Worm (Caenorhabditis elegans) whole organism, late embryonic: ENCODE data around the gene math-28.

Experiments
- C38D4.7 ChIP-seq: fragments of 200-800 bp; sonication (Bioruptor generic); optimal IDR thresholded peaks from 2 replicates; lab custom pipeline; 2018; ENCODE audit warnings: mild to moderate bottlenecking, missing genetic modification characterization, moderate library complexity, missing compliant biosample characterization
- F13H6.1 ChIP-seq: sonication (generic microtip); optimal IDR thresholded peaks from 2 replicates; lab custom pipeline; 2016; ENCODE audit warnings: missing genetic modification characterization, missing compliant biosample characterization
- K02D7.2 ChIP-seq: sonication (generic microtip); optimal IDR thresholded peaks from 2 replicates; lab custom pipeline; 2017; ENCODE audit warnings: mild to moderate bottlenecking, missing genetic modification characterization, missing compliant biosample characterization
- T23F11.4 ChIP-seq: fragments of 200-800 bp; sonication (Bioruptor generic); optimal IDR thresholded peaks from 2 replicates; lab custom pipeline; 2018; ENCODE audit warnings: mild to moderate bottlenecking, missing genetic modification characterization, missing compliant biosample characterization
- Y22D7AL.16 ChIP-seq: sonication (generic microtip); optimal IDR thresholded peaks from 2 replicates; lab custom pipeline; 2016; ENCODE audit warnings: missing genetic modification characterization, missing compliant biosample characterization
- ama-1 ChIP-seq: fragments of 150-350 bp; optimal IDR thresholded peaks from 2 replicates; lab custom pipeline; 2014
- ceh-14 ChIP-seq: sonication (generic microtip); optimal IDR thresholded peaks from 2 replicates; lab custom pipeline; 2016; ENCODE audit warnings: missing genotype, missing genetic modification characterization, missing compliant biosample characterization
- ceh-18 ChIP-seq: sonication (generic microtip); optimal IDR thresholded peaks from 2 replicates; lab custom pipeline; 2016; ENCODE audit warnings: missing genetic modification characterization, missing compliant biosample characterization
- ceh-19 ChIP-seq: fragments of 200-800 bp; sonication (Bioruptor generic); optimal IDR thresholded peaks from 2 replicates; lab custom pipeline; 2018; ENCODE audit warnings: mild to moderate bottlenecking, missing genetic modification characterization, missing compliant biosample characterization
- ceh-22 ChIP-seq: sonication (generic microtip); optimal IDR thresholded peaks from 2 replicates; lab custom pipeline; 2017; ENCODE audit warnings: missing biosample characterization, missing genetic modification characterization
- ceh-31 ChIP-seq: sonication (generic microtip); optimal IDR thresholded peaks from 2 replicates; lab custom pipeline; 2016; ENCODE audit warnings: missing genetic modification characterization, missing compliant biosample characterization
- ceh-45 ChIP-seq: fragments of 200-800 bp; sonication (Bioruptor generic); IDR thresholded peaks from 2 replicates; pipeline ENCODE4 v1.3.6; 2022; ENCODE audit warnings: missing genetic modification reagents, missing genetic modification characterization, missing compliant biosample characterization
- ceh-6 ChIP-seq: fragments of 200-800 bp; sonication (Bioruptor generic); optimal IDR thresholded peaks from 2 replicates; lab custom pipeline; 2018; ENCODE audit warnings: mild to moderate bottlenecking, missing genetic modification characterization, missing compliant biosample characterization
- ceh-9 ChIP-seq: sonication (generic microtip); optimal IDR thresholded peaks from 2 replicates; lab custom pipeline; 2016; ENCODE audit warnings: mild to moderate bottlenecking, missing genetic modification characterization, inconsistent platforms, missing compliant biosample characterization
- che-1 ChIP-seq: sonication (generic microtip); optimal IDR thresholded peaks from 2 replicates; lab custom pipeline; 2016; ENCODE audit warnings: mild to moderate bottlenecking, missing genetic modification characterization, missing compliant biosample characterization
- dve-1 ChIP-seq: sonication (generic microtip); optimal IDR thresholded peaks from 2 replicates; lab custom pipeline; 2017; ENCODE audit warnings: antibody characterized with exemption, mild to moderate bottlenecking, missing genetic modification characterization, missing compliant biosample characterization
- elt-2 ChIP-seq: sonication (generic microtip); optimal IDR thresholded peaks from 2 replicates; lab custom pipeline; 2016; ENCODE audit warnings: missing genetic modification reagents, missing genetic modification characterization, missing compliant biosample characterization
- eyg-1 ChIP-seq: sonication (generic microtip); optimal IDR thresholded peaks from 2 replicates; lab custom pipeline; 2016; ENCODE audit warnings: missing genotype, missing genetic modification characterization, missing compliant biosample characterization
- fax-1 ChIP-seq: sonication (generic microtip); optimal IDR thresholded peaks from 2 replicates; lab custom pipeline; 2016; ENCODE audit warnings: missing genotype, missing genetic modification characterization, missing compliant biosample characterization
- fkh-10 ChIP-seq: fragments of 150-350 bp; optimal IDR thresholded peaks from 2 replicates; lab custom pipeline; 2014; ENCODE audit warnings: missing biosample characterization, missing genetic modification reagents, missing genetic modification characterization
- fkh-6 ChIP-seq: sonication (generic microtip); optimal IDR thresholded peaks from 2 replicates; lab custom pipeline; 2016; ENCODE audit warnings: missing genetic modification characterization, missing compliant biosample characterization
- hlh-13 ChIP-seq: fragments of 200-800 bp; sonication (Bioruptor generic); optimal IDR thresholded peaks from 2 replicates; lab custom pipeline; 2018; ENCODE audit warnings: mild to moderate bottlenecking, missing genetic modification characterization, missing compliant biosample characterization
- hlh-8 ChIP-seq: sonication (generic microtip); optimal IDR thresholded peaks from 2 replicates; lab custom pipeline; 2016; ENCODE audit warnings: missing genotype, missing genetic modification characterization, missing compliant biosample characterization
- lin-11 ChIP-seq: fragments of 200-800 bp; sonication (Bioruptor generic); optimal IDR thresholded peaks from 2 replicates; lab custom pipeline; 2018; ENCODE audit warnings: mild to moderate bottlenecking, missing genetic modification characterization, missing compliant biosample characterization
- mec-3 ChIP-seq: sonication (generic microtip); optimal IDR thresholded peaks from 2 replicates; lab custom pipeline; 2016; ENCODE audit warnings: borderline replicate concordance, missing genetic modification characterization, missing compliant biosample characterization
- nfya-1 ChIP-seq: sonication (generic microtip); optimal IDR thresholded peaks from 2 replicates; lab custom pipeline; 2017; ENCODE audit warnings: missing genetic modification characterization, mild to moderate bottlenecking, missing compliant biosample characterization, antibody characterized with exemption, moderate library complexity
- nhr-232 ChIP-seq: sonication (generic microtip); optimal IDR thresholded peaks from 2 replicates; lab custom pipeline; 2016; ENCODE audit warnings: missing genetic modification characterization, missing compliant biosample characterization
- pag-3 ChIP-seq: sonication (generic microtip); optimal IDR thresholded peaks from 2 replicates; lab custom pipeline; 2016; ENCODE audit warnings: missing compliant biosample characterization, missing genetic modification characterization, borderline replicate concordance
- pat-9 ChIP-seq: fragments of 200-800 bp; sonication (Bioruptor generic); optimal IDR thresholded peaks from 2 replicates; lab custom pipeline; 2018; ENCODE audit warnings: mild to moderate bottlenecking, missing genetic modification characterization, moderate library complexity, missing compliant biosample characterization
- pax-1 ChIP-seq: fragments of 150-350 bp; optimal IDR thresholded peaks from 2 replicates; lab custom pipeline; 2014; ENCODE audit warnings: missing biosample characterization, missing genetic modification characterization
- pha-2 ChIP-seq: sonication (generic microtip); optimal IDR thresholded peaks from 2 replicates; lab custom pipeline; 2017; ENCODE audit warnings: mild to moderate bottlenecking, missing genetic modification characterization, missing compliant biosample characterization
- tbx-2 ChIP-seq: sonication (generic microtip); optimal IDR thresholded peaks from 2 replicates; lab custom pipeline; 2016; ENCODE audit warnings: missing genetic modification characterization, missing compliant biosample characterization
- ttx-3 ChIP-seq: sonication (generic microtip); optimal IDR thresholded peaks from 2 replicates; lab custom pipeline; 2016; ENCODE audit warnings: missing genetic modification reagents, missing genetic modification characterization, missing compliant biosample characterization
- unc-86 ChIP-seq: sonication (generic microtip); optimal IDR thresholded peaks from 2 replicates; lab custom pipeline; 2016; ENCODE audit warnings: missing genetic modification characterization, missing compliant biosample characterization
- zip-5 ChIP-seq: sonication (generic microtip); optimal IDR thresholded peaks from 2 replicates; lab custom pipeline; 2016; ENCODE audit warnings: missing genetic modification characterization, missing compliant biosample characterization
- ztf-16 ChIP-seq: sonication (generic microtip); optimal IDR thresholded peaks from 2 replicates; lab custom pipeline; 2017; ENCODE audit warnings: missing genetic modification characterization, missing compliant biosample characterization

math-28 gene

DNA sequence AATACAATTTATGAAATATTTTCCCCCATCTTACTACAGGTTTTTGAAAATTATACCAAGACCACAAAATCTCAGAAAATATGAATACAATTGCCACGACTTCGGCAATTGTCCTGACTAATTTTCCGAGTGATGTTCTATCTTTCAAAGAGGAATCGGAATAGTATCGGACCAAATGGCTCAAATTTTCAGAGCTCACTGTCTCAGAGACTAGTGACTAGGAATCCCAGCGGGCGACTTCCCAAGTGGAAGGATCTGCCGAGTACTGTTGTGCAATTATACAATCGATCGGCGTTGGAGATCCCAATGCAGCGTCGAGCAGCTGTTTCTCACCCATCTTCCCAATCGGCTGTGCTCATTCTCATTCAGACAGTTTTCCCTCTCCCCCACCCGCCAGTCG is 37.4 kb upstream of the math-28 start, which contains the start of gene F45C12.17:
Gene F45C12.17 (plus strand): TSS at position 377 of the 400 bp plus-strand sequence.
- no peak for TF ChIP-seq pag-3 (tag; lab: Kevin White, UChicago)
- TF ChIP-seq ceh-6, result no peak
- TF ChIP-seq, all 69 proteins: peak for 0

DNA sequence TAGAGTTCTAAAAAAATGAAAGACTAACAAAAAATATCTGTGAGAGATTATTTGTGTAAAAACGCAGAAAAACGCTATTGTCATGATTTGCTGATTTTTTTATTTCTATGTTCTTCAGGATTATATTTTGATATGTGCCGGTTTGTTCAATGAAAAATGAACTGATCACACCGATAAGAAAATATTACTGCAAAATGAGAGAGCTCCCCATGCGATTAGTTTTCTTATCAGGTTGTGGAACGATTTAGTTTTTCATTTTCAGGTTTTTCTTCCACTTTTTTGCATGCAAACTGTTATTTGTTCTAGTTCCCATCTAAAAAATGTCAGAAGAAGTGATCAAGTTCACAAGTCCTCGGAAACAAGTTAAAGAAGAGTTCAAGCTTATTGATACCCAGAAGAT is 34.9 kb upstream of the math-28 start, which contains the start of gene btb-9:
Gene btb-9 (plus strand): TSS at position 254 of the 400 bp plus-strand sequence.
- no peak for TF ChIP-seq ceh-19 (GFP tag; lab: Kevin White, UChicago)
- TF ChIP-seq ceh-14 (tag; lab: Kevin White, UChicago), result no peak
- TF ChIP-seq Y22D7AL.16 (tag; lab: Kevin White, UChicago), result no peak
- no peak for TF ChIP-seq fkh-6 (tag; lab: Kevin White, UChicago)
- TF ChIP-seq ceh-18, result no peak
- no peak for TF ChIP-seq dve-1 (tag; lab: Kevin White, UChicago)
- no peak for TF ChIP-seq F13H6.1 (tag; lab: Kevin White, UChicago)

DNA sequence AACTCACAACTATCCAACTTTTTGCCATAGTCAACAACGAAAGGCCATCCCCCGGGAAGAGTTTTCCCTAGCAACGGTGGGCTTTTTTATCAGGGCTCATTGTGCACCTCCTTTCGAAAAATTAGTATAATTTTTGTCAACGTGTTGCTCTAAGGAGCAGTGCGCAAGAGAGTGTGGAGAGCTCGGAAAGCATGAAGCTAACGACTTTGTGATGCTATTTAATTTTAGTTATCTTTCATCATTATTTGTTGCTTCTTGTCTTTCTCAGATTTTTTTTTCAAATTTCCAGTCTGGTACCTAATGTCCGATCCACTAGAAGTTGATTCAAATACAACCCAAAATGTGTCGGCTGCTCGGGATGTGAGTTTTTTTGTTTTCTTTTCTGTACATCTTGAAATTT is 33.1 kb upstream of the math-28 start, which contains the start of gene ceh-81:
Gene ceh-81 (plus strand): TSS at position 301 of the 400 bp plus-strand sequence.
- TF ChIP-seq eyg-1 (no peak), zip-5 (tag; lab: Kevin White, UChicago) (no peak), ztf-16 (no peak), ceh-45 (no peak), pat-9 (tag; lab: Kevin White, UChicago) (no peak), ceh-6 (no peak), ceh-9 (tag; lab: Kevin White, UChicago) (no peak), C38D4.7 (GFP tag; lab: Kevin White, UChicago) (no peak), K02D7.2 (tag; lab: Kevin White, UChicago) (no peak), ama-1 (no peak), tbx-2 (no peak), nhr-232 (no peak), ttx-3 (tag; lab: Kevin White, UChicago) (no peak), elt-2 (tag; lab: Kevin White, UChicago) (no peak), pax-1 (tag; lab: Kevin White, UChicago) (no peak)

DNA sequence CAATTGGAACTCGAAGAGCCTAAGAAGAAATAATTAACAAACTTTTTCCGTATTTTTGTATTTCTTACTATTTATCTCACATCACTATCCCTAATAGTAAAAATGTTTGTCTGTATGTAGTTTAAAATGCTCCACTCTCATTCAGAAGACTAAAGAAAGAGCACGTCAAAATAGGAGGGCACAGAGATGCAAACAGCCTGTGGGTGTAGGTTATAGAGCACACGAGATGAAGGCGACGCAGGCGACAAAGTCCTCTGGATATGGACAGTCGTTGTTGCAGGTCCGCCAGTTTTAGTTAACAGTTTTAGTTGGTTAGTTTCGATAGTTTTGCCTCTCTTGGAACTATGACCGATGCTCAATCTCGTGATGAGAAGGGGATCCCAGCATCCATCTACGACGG is 31.2 kb upstream of the math-28 start, which contains the start of gene ceh-82:
Gene ceh-82 (plus strand): TSS at position 301 of the 400 bp plus-strand sequence.
- TF ChIP-seq tbx-2 (no peak), ceh-31 (tag; lab: Kevin White, UChicago) (no peak), fax-1 (tag; lab: Kevin White, UChicago) (no peak), dve-1 (tag; lab: Kevin White, UChicago) (no peak), hlh-8 (tag; lab: Kevin White, UChicago) (no peak), T23F11.4 (GFP tag; lab: Kevin White, UChicago) (no peak), eyg-1 (no peak), pat-9 (tag; lab: Kevin White, UChicago) (no peak), ceh-22 (tag; lab: Kevin White, UChicago) (no peak), K02D7.2 (tag; lab: Kevin White, UChicago) (no peak)

DNA sequence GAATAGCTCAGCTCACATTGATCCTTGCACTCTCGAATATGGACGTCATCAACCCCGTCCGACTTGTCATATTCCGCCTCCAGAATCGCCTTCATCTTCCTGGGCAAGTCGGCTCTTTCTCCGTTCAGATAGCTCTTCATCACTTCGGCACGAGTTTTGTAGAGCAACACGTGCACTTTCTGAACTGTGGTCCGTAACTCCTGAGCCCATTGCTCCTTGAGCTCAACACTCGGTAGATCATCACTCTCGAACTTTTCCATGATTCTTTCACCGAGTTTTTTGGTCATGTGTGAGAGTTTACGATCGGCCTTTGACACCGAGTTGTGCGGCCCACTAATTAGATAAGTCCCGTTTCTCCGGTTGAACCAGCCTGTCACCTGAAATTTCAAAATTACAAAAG is 28.0 kb upstream of the math-28 start:
- TF ChIP-seq F13H6.1 (tag; lab: Kevin White, UChicago) (no peak), pha-2 (tag; lab: Kevin White, UChicago) (no peak), hlh-13 (GFP tag; lab: Kevin White, UChicago) (no peak), ceh-6 (no peak), unc-86 (tag; lab: Kevin White, UChicago) (no peak), nfya-1 (tag; lab: Kevin White, UChicago) (no peak), Y22D7AL.16 (tag; lab: Kevin White, UChicago) (no peak), C38D4.7 (GFP tag; lab: Kevin White, UChicago) (no peak), fax-1 (tag; lab: Kevin White, UChicago) (no peak), che-1 (tag; lab: Kevin White, UChicago) (no peak), lin-11 (tag; lab: Kevin White, UChicago) (no peak), fkh-10 (no peak), mec-3 (tag; lab: Kevin White, UChicago) (no peak), dve-1 (tag; lab: Kevin White, UChicago) (no peak), K02D7.2 (tag; lab: Kevin White, UChicago) (no peak), pat-9 (tag; lab: Kevin White, UChicago) (no peak), ztf-16 (no peak)
